Fruit fly (Drosophila melanogaster): ENCODE measurements around the gene TM9SF3.
A peak's percentile ranks its signal among the peaks of the same experiment; 100 is the strongest.

The TM9SF3 gene

dm6 chr3L:5580490-5581116 is 23.2 kb downstream of the TM9SF3 start:
- TF ChIP-seq CG4496 (GFP tag; IDR thresholded peaks at IDR 0.05), result 0 out of 3 replicates have a peak, but pooled peaks have one; percentile 21
- TF ChIP-seq D1 (tag; optimal IDR thresholded peaks at IDR 0.05), result no peak
- no peak for TF ChIP-seq Pif1B (GFP tag; optimal IDR thresholded peaks at IDR 0.05)

- no peak for TF ChIP-seq CG8301 (tag; optimal IDR thresholded peaks at IDR 0.05)
- no peak for TF ChIP-seq CG10348 (GFP tag; IDR thresholded peaks at IDR 0.05)
- TF ChIP-seq CG15710 (tag; optimal IDR thresholded peaks at IDR 0.05), result no peak
- TF ChIP-seq CG9948 (tag; optimal IDR thresholded peaks at IDR 0.05), result no peak
- TF ChIP-seq Snoo (tag; optimal IDR thresholded peaks at IDR 0.05), result no peak
- TF ChIP-seq Pif1A (GFP tag; optimal IDR thresholded peaks at IDR 0.05), result no peak
- TF ChIP-seq D1 (tag; optimal IDR thresholded peaks at IDR 0.05), result no peak
- no peak for TF ChIP-seq CG17806 (tag; optimal IDR thresholded peaks at IDR 0.05)
- TF ChIP-seq CG4496 (GFP tag; IDR thresholded peaks at IDR 0.05), result peak; percentile 81
- TF ChIP-seq CG12605 (GFP tag; IDR thresholded peaks at IDR 0.05), result peak; percentile 88
- TF ChIP-seq Pif1B (GFP tag; optimal IDR thresholded peaks at IDR 0.05), result no peak
- 0 out of 2 replicates have a peak, but pooled peaks have one; percentile 30 for TF ChIP-seq rn (GFP tag; IDR thresholded peaks at IDR 0.05)
- no peak for TF ChIP-seq CG14655 (GFP tag; optimal IDR thresholded peaks at IDR 0.05)
- no peak for TF ChIP-seq CG34367 (tag; optimal IDR thresholded peaks at IDR 0.05)
- TF ChIP-seq EcR (GFP tag; optimal IDR thresholded peaks at IDR 0.05), result no peak
- TF ChIP-seq gl (tag; optimal IDR thresholded peaks at IDR 0.05), result no peak
- no peak for TF ChIP-seq CG13204 (GFP tag; optimal IDR thresholded peaks at IDR 0.05)
- peak; percentile 78 for TF ChIP-seq fd96Ca (GFP tag; IDR thresholded peaks at IDR 0.05)
- TF ChIP-seq CG8159 (tag; optimal IDR thresholded peaks at IDR 0.05), result no peak
- peak; percentile 84 for TF ChIP-seq Ets98B (GFP tag; IDR thresholded peaks at IDR 0.05)
- TF ChIP-seq CG32121 (GFP tag; IDR thresholded peaks at IDR 0.05), result peak; percentile 89
Observed at dm6 chr3L:5579762-5580161, 24.0 kb downstream of the TM9SF3 start.

- TF ChIP-seq CG14655 (GFP tag; optimal IDR thresholded peaks at IDR 0.05) (no peak), CG12605 (GFP tag; IDR thresholded peaks at IDR 0.05) (no peak), Snoo (tag; optimal IDR thresholded peaks at IDR 0.05) (no peak), CG34367 (tag; optimal IDR thresholded peaks at IDR 0.05) (no peak), CG10348 (GFP tag; IDR thresholded peaks at IDR 0.05) (no peak), CG32121 (GFP tag; IDR thresholded peaks at IDR 0.05) (no peak)
Observed at dm6 chr3L:5578595-5578994, 25.2 kb downstream of the TM9SF3 start.

- TF ChIP-seq CG9948 (tag; optimal IDR thresholded peaks at IDR 0.05) (peak; percentile 90), CG10348 (GFP tag; IDR thresholded peaks at IDR 0.05) (peak; percentile 93), CG15710 (tag; optimal IDR thresholded peaks at IDR 0.05) (peak; percentile 89), CG34367 (tag; optimal IDR thresholded peaks at IDR 0.05) (peak; percentile 97), D1 (tag; optimal IDR thresholded peaks at IDR 0.05) (peak; percentile 32), CG12605 (GFP tag; IDR thresholded peaks at IDR 0.05) (peak; percentile 95), fd96Ca (GFP tag; IDR thresholded peaks at IDR 0.05) (peak; percentile 95), Pif1B (GFP tag; optimal IDR thresholded peaks at IDR 0.05) (peak; percentile 98), CG17806 (tag; optimal IDR thresholded peaks at IDR 0.05) (peak; percentile 91), Ets98B (GFP tag; IDR thresholded peaks at IDR 0.05) (peak; percentile 95; the same call in 1 of the 2 replicates), gl (tag; optimal IDR thresholded peaks at IDR 0.05) (peak; percentile 99), rn (GFP tag; IDR thresholded peaks at IDR 0.05) (peak; percentile 79), CG32121 (GFP tag; IDR thresholded peaks at IDR 0.05) (peak; percentile 98), CG8159 (tag; optimal IDR thresholded peaks at IDR 0.05) (peak; percentile 93), Snoo (tag; optimal IDR thresholded peaks at IDR 0.05) (peak; percentile 98), CG8301 (tag; optimal IDR thresholded peaks at IDR 0.05) (peak; percentile 89), Pif1A (GFP tag; optimal IDR thresholded peaks at IDR 0.05) (peak; percentile 98), EcR (GFP tag; optimal IDR thresholded peaks at IDR 0.05) (peak; percentile 81), CG13204 (GFP tag; optimal IDR thresholded peaks at IDR 0.05) (peak; percentile 99), CG4496 (GFP tag; IDR thresholded peaks at IDR 0.05) (peak; percentile 93), CG14655 (GFP tag; optimal IDR thresholded peaks at IDR 0.05) (peak; percentile 94)
Observed at dm6 chr3L:5577250-5578138, 26.3 kb downstream of the TM9SF3 start, which contains the start of gene Msr-110. Gene Msr-110 (minus strand): TSS chr3L:5577348.

- TF ChIP-seq Pif1B (GFP tag; optimal IDR thresholded peaks at IDR 0.05), result no peak
- no peak for TF ChIP-seq Ets98B (GFP tag; IDR thresholded peaks at IDR 0.05)
- TF ChIP-seq D1 (tag; optimal IDR thresholded peaks at IDR 0.05), result no peak
- 0 out of 2 replicates have a peak, but pooled peaks have one; percentile 8 for TF ChIP-seq CG12605 (GFP tag; IDR thresholded peaks at IDR 0.05)
- TF ChIP-seq Pif1A (GFP tag; optimal IDR thresholded peaks at IDR 0.05), result no peak
- peak; percentile 3 for TF ChIP-seq CG8159 (tag; optimal IDR thresholded peaks at IDR 0.05)
- no peak for TF ChIP-seq gl (tag; optimal IDR thresholded peaks at IDR 0.05)
- no peak for TF ChIP-seq Snoo (tag; optimal IDR thresholded peaks at IDR 0.05)
- peak; percentile 38; the same call in 1 of the 3 replicates for TF ChIP-seq CG4496 (GFP tag; IDR thresholded peaks at IDR 0.05)
- no peak for TF ChIP-seq EcR (GFP tag; optimal IDR thresholded peaks at IDR 0.05)
- peak; percentile 26 for TF ChIP-seq CG14655 (GFP tag; optimal IDR thresholded peaks at IDR 0.05)
- no peak for TF ChIP-seq CG10348 (GFP tag; IDR thresholded peaks at IDR 0.05)
Observed at dm6 chr3L:5576543-5576942, 27.2 kb downstream of the TM9SF3 start.
